Worm (Caenorhabditis elegans): Measurements from ENCODE around the gene lin-8.

DNA sequence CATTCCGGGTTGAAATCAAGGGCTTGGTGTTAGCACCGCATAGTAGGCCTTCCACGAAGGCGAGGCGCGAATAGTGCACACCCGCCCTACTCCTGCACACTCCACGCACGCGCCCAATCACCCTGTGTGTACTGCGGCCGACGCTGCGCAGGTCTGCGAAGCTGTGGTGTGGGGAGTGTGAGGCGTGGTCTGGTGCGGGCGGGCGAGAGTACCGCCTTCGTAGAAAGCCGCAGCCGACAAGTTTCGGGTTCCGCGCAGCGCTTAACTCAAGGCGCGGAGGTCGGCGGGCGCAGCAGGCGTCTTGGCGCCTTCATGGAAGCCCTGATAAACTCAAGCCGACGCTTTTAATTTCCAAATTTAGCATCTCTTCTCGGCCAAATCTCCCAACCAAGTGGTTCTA is 51.5 kb downstream of the lin-8 start:
- no peak for TF ChIP-seq mdl-1 (tag; optimal IDR thresholded peaks at IDR 0.05)
- no peak for TF ChIP-seq ZK546.5 (tag; optimal IDR thresholded peaks at IDR 0.05)
- TF ChIP-seq nhr-21 (tag; optimal IDR thresholded peaks at IDR 0.05): no peak
- no peak for TF ChIP-seq fos-1 (tag; optimal IDR thresholded peaks at IDR 0.05)
- TF ChIP-seq zag-1 (tag; optimal IDR thresholded peaks at IDR 0.05): no peak
- no peak for TF ChIP-seq aly-2 (tag; optimal IDR thresholded peaks at IDR 0.05)
- no peak for TF ChIP-seq lin-13 (GFP tag; optimal IDR thresholded peaks at IDR 0.05)
- no peak for TF ChIP-seq lsy-2 (tag; optimal IDR thresholded peaks at IDR 0.05)
- TF ChIP-seq F13H6.1 (tag; optimal IDR thresholded peaks at IDR 0.05): no peak
